Worm (Caenorhabditis elegans) whole organism, L2 larva: ENCODE measurements around the gene rap-2.

ENCODE experiments used
- C34F6.9 ChIP-seq: fragments of 150-350 bp; optimal IDR thresholded peaks from 2 replicates; lab custom pipeline; 2014; ENCODE audit warnings: missing biosample characterization, missing genetic modification characterization
- F13H6.1 ChIP-seq: sonication (generic microtip); optimal IDR thresholded peaks from 2 replicates; lab custom pipeline; 2016; ENCODE audit warnings: missing genetic modification characterization, missing compliant biosample characterization
- Y55F3AM.14 ChIP-seq: fragments of 200-800 bp; sonication (Bioruptor generic); optimal IDR thresholded peaks from 2 replicates; lab custom pipeline; 2018; ENCODE audit warnings: mild to moderate bottlenecking, missing genetic modification characterization, missing compliant biosample characterization
- ZK546.5 ChIP-seq: sonication (generic microtip); optimal IDR thresholded peaks from 2 replicates; lab custom pipeline; 2017; ENCODE audit warnings: missing biosample characterization, missing genetic modification characterization
- aly-2 ChIP-seq: fragments of 150-350 bp; optimal IDR thresholded peaks from 2 replicates; lab custom pipeline; 2014; ENCODE audit warnings: missing biosample characterization, missing genetic modification characterization
- ama-1 ChIP-seq: fragments of 150-350 bp; optimal IDR thresholded peaks from 2 replicates; lab custom pipeline; 2018; ENCODE audit warnings: inconsistent platforms
- blmp-1 ChIP-seq: sonication (generic microtip); optimal IDR thresholded peaks from 2 replicates; lab custom pipeline; 2017; ENCODE audit warnings: missing genetic modification characterization, mild to moderate bottlenecking, missing compliant biosample characterization, antibody characterized with exemption, moderate library complexity; ENCODE audit not compliant: insufficient read depth
- ceh-16 ChIP-seq: fragments of 150-350 bp; optimal IDR thresholded peaks from 2 replicates; lab custom pipeline; 2014; ENCODE audit warnings: missing biosample characterization, missing genetic modification characterization
- ceh-82 ChIP-seq: fragments of 150-350 bp; optimal IDR thresholded peaks from 2 replicates; lab custom pipeline; 2014; ENCODE audit warnings: missing biosample characterization, missing genetic modification characterization
- elt-1 ChIP-seq: fragments of 150-350 bp; optimal IDR thresholded peaks from 2 replicates; lab custom pipeline; 2014; ENCODE audit warnings: missing biosample characterization, missing genetic modification characterization
- elt-3 ChIP-seq: sonication (generic microtip); optimal IDR thresholded peaks from 2 replicates; lab custom pipeline; 2017; ENCODE audit warnings: missing biosample characterization, missing genetic modification characterization
- fos-1 ChIP-seq: fragments of 150-350 bp; optimal IDR thresholded peaks from 2 replicates; lab custom pipeline; 2014; ENCODE audit warnings: missing biosample characterization, missing genetic modification characterization
- gmeb-1 ChIP-seq: fragments of 150-350 bp; optimal IDR thresholded peaks from 2 replicates; lab custom pipeline; 2014; ENCODE audit warnings: missing biosample characterization, missing genetic modification characterization
- lin-11 ChIP-seq: fragments of 150-350 bp; sonication (generic microtip); optimal IDR thresholded peaks from 2 replicates; lab custom pipeline; 2014; ENCODE audit warnings: missing biosample characterization, missing genetic modification characterization, inconsistent platforms, mixed read lengths
- lin-13 ChIP-seq: fragments of 150-350 bp; optimal IDR thresholded peaks from 2 replicates; lab custom pipeline; 2014; ENCODE audit warnings: missing biosample characterization, missing genetic modification reagents, missing genetic modification characterization
- lin-39 ChIP-seq: fragments of 150-350 bp; optimal IDR thresholded peaks from 2 replicates; lab custom pipeline; 2014; ENCODE audit warnings: missing biosample characterization, missing genetic modification reagents, missing genetic modification characterization
- mab-5 ChIP-seq: fragments of 150-350 bp; optimal IDR thresholded peaks from 2 replicates; lab custom pipeline; 2014; ENCODE audit warnings: missing biosample characterization, missing genetic modification characterization
- mbf-1 ChIP-seq: sonication (generic microtip); optimal IDR thresholded peaks from 2 replicates; lab custom pipeline; 2017; ENCODE audit warnings: missing biosample characterization, missing genetic modification characterization
- nhr-10 ChIP-seq: sonication (generic microtip); optimal IDR thresholded peaks from 2 replicates; lab custom pipeline; 2017; ENCODE audit warnings: missing biosample characterization, missing genetic modification characterization
- nhr-11 ChIP-seq: fragments of 150-350 bp; optimal IDR thresholded peaks from 2 replicates; lab custom pipeline; 2014; ENCODE audit warnings: missing biosample characterization, missing genetic modification characterization
- nhr-12 ChIP-seq: fragments of 150-350 bp; optimal IDR thresholded peaks from 2 replicates; lab custom pipeline; 2014; ENCODE audit warnings: missing biosample characterization, missing genetic modification characterization
- nhr-129 ChIP-seq: fragments of 150-350 bp; optimal IDR thresholded peaks from 2 replicates; lab custom pipeline; 2014; ENCODE audit warnings: missing biosample characterization, missing genetic modification characterization
- nhr-23 ChIP-seq: fragments of 150-350 bp; optimal IDR thresholded peaks from 2 replicates; lab custom pipeline; 2014; ENCODE audit warnings: missing biosample characterization, missing genetic modification reagents, missing genetic modification characterization
- nhr-237 ChIP-seq: fragments of 150-350 bp; optimal IDR thresholded peaks from 2 replicates; lab custom pipeline; 2014; ENCODE audit warnings: missing biosample characterization, missing genetic modification characterization
- nhr-25 ChIP-seq: fragments of 150-350 bp; sonication (generic microtip); optimal IDR thresholded peaks from 3 replicates; lab custom pipeline; 2014; ENCODE audit warnings: missing biosample characterization, missing genetic modification characterization
- nhr-6 ChIP-seq: fragments of 150-350 bp; optimal IDR thresholded peaks from 2 replicates; lab custom pipeline; 2014; ENCODE audit warnings: missing biosample characterization, missing genetic modification characterization
- nhr-77 ChIP-seq: fragments of 150-350 bp; optimal IDR thresholded peaks from 2 replicates; lab custom pipeline; 2014; ENCODE audit warnings: missing biosample characterization, missing genetic modification characterization
- peb-1 ChIP-seq: fragments of 150-350 bp; optimal IDR thresholded peaks from 2 replicates; lab custom pipeline; 2014; ENCODE audit warnings: missing biosample characterization, missing genetic modification characterization
- sem-4 ChIP-seq: fragments of 150-350 bp; optimal IDR thresholded peaks from 2 replicates; lab custom pipeline; 2014; ENCODE audit warnings: missing biosample characterization, missing genetic modification reagents, missing genetic modification characterization
- skn-1 ChIP-seq: sonication (generic microtip); optimal IDR thresholded peaks from 2 replicates; lab custom pipeline; 2017; ENCODE audit warnings: missing biosample characterization, missing genetic modification characterization
- sma-3 ChIP-seq: sonication (generic microtip); optimal IDR thresholded peaks from 2 replicates; lab custom pipeline; 2016; ENCODE audit warnings: missing genetic modification reagents, missing genetic modification characterization, missing compliant biosample characterization
- snpc-4 ChIP-seq: fragments of 150-350 bp; optimal IDR thresholded peaks from 2 replicates; lab custom pipeline; 2014; ENCODE audit warnings: missing biosample characterization, missing genetic modification characterization
- unc-39 ChIP-seq: fragments of 150-350 bp; optimal IDR thresholded peaks from 2 replicates; lab custom pipeline; 2014; ENCODE audit warnings: missing biosample characterization, missing genetic modification characterization
- unc-55 ChIP-seq: fragments of 150-350 bp; sonication (generic microtip); optimal IDR thresholded peaks from 3 replicates; lab custom pipeline; 2014; ENCODE audit warnings: missing biosample characterization, missing genetic modification reagents, missing genetic modification characterization
- zag-1 ChIP-seq: fragments of 150-350 bp; optimal IDR thresholded peaks from 2 replicates; lab custom pipeline; 2014; ENCODE audit warnings: missing biosample characterization, missing genetic modification characterization
- ztf-11 ChIP-seq: sonication (generic microtip); optimal IDR thresholded peaks from 2 replicates; lab custom pipeline; 2017; ENCODE audit warnings: missing biosample characterization, missing genetic modification characterization

The rap-2 gene

DNA sequence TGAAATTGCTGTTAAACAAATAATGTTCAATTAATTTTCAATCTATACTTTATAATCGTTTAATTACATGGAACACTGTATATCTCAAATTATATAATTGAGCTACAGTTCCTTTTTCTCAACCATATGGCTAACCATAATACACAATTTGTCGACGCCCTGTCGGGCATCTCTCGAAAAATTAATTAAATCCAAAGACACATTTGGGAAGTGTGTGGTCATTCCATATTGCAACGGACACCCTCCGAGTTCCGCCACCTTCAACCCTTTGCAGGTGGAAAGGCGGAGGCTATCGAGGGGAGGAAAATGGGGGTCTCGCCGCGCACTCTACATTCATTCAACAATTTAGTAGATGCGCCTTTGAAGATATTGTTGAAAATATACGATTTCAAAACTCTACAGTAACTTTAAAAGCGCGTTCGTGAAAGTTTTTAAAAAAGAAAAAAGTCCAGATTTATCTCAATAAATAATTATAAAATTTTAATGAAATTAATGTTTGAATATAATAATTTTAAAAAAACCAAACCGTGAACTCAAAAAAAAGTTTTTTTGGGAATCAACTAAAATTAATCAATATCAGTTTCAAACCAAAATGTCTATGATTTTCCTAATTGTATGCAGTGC is 34.9 kb downstream of the rap-2 start, which contains the start of gene F14H8.8 (continued):
- TF ChIP-seq C34F6.9 (no peak), Y55F3AM.14 (GFP tag; lab: Kevin White, UChicago) (no peak), unc-39 (tag; lab: Kevin White, UChicago) (no peak), fos-1 (peak; percentile 11), snpc-4 (tag; lab: Kevin White, UChicago) (peak; percentile 94), ztf-11 (tag; lab: Kevin White, UChicago) (no peak), zag-1 (no peak), peb-1 (no peak), gmeb-1 (peak; percentile 10), elt-1 (tag; lab: Kevin White, UChicago) (no peak), mbf-1 (tag; lab: Kevin White, UChicago) (no peak), unc-55 (no peak), nhr-77 (tag; lab: Kevin White, UChicago) (no peak), ZK546.5 (tag; lab: Kevin White, UChicago) (no peak), nhr-23 (tag; lab: Kevin White, UChicago) (no peak), lin-11 (no peak), ama-1 (lab: Kevin White, UChicago) (no peak), mab-5 (tag; lab: Kevin White, UChicago) (no peak), lin-39 (tag; lab: Kevin White, UChicago) (no peak), nhr-237 (tag; lab: Kevin White, UChicago) (no peak), lin-13 (GFP tag; lab: Kevin White, UChicago) (no peak)

DNA sequence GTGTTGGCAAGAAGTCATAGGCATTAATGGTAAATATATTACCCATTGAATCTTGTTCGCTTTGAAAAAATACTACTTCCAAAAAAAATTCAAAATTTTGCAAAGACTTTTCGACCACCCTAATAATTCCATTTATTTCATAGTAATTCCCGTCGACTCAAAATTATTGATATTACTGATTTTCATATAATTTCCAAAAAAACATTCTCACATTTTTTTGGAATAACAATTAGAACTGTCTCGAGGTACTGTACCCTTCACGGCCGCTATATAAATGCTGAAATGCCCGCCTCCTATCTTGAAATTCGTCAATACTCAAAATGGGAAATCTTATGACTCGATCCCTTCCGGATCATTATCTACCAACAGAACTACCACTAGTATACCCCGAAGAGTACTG is 40.3 kb downstream of the rap-2 start, which contains the start of gene F14H8.4:
Gene F14H8.4, plus strand, starts transcription at position 301 of the 400 bp plus-strand sequence.
- no peak for TF ChIP-seq ceh-82
- TF ChIP-seq blmp-1 (tag; lab: Kevin White, UChicago), result no peak
- no peak for TF ChIP-seq elt-1 (tag; lab: Kevin White, UChicago)
- TF ChIP-seq mab-5 (tag; lab: Kevin White, UChicago), result no peak
- no peak for TF ChIP-seq nhr-6 (tag; lab: Kevin White, UChicago)
- TF ChIP-seq nhr-10 (tag; lab: Kevin White, UChicago), result no peak
- TF ChIP-seq nhr-25 (tag; lab: Kevin White, UChicago), result no peak
- no peak for TF ChIP-seq zag-1

DNA sequence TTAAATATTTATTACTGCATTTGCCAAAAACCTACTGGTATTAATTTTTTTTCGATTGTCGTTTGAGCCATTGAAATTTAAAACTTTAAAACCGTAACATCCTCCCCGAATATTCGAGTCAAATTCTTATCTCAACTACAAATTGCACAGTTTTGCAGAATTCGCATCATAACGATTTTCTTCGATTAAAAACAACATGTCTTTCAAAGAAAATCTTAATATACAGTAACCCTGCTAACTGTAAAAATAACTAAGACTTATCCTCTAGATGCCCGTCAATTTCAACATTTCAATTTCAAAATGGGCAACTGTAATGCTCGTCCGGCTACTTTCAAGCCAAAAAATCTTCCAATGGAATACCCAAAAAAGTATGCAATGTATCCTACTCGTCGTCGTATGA is 43.2 kb downstream of the rap-2 start, which contains the start of gene F14H8.5:
Gene F14H8.5, plus strand, starts transcription at position 301 of the 400 bp plus-strand sequence.
- TF ChIP-seq snpc-4 (tag; lab: Kevin White, UChicago), result no peak
- no peak for TF ChIP-seq peb-1
- no peak for TF ChIP-seq mab-5 (tag; lab: Kevin White, UChicago)
- no peak for TF ChIP-seq elt-3 (tag; lab: Kevin White, UChicago)
- no peak for TF ChIP-seq ceh-16 (tag; lab: Kevin White, UChicago)
- no peak for TF ChIP-seq lin-11
- TF ChIP-seq nhr-6 (tag; lab: Kevin White, UChicago), result no peak

DNA sequence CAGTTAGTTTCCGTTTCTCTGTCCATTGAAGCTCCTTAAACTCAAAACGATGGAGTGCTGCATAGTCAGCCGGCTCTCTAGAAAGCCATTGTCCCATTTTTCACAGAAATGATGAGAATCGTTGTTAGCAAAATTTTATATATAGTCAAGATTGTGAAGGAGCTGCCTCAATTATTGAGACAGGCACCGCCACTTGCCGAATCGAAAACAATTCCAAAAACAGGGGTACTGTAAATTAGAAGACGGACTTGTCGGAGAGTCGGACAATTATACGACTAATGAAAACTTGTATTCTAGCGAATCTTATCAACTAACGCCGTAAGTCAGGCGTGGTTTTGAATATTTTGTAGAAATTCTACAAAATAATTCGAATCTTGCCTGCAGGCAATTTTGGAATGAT is 43.7 kb downstream of the rap-2 start, which contains the start of gene F14H8.2:
Gene F14H8.2, minus strand, starts transcription at position 101 of the 400 bp plus-strand sequence.
- TF ChIP-seq lin-11 (no peak), nhr-11 (tag; lab: Kevin White, UChicago) (no peak), Y55F3AM.14 (GFP tag; lab: Kevin White, UChicago) (no peak), sem-4 (tag; lab: Kevin White, UChicago) (no peak), nhr-129 (no peak), ztf-11 (tag; lab: Kevin White, UChicago) (no peak), nhr-12 (tag; lab: Kevin White, UChicago) (no peak), nhr-23 (tag; lab: Kevin White, UChicago) (no peak), aly-2 (tag; lab: Kevin White, UChicago) (no peak), ZK546.5 (tag; lab: Kevin White, UChicago) (no peak), skn-1 (tag; lab: Kevin White, UChicago) (no peak), C34F6.9 (no peak), nhr-237 (tag; lab: Kevin White, UChicago) (no peak), sma-3 (GFP tag; lab: Kevin White, UChicago) (no peak), F13H6.1 (tag; lab: Kevin White, UChicago) (no peak)
